Worm (Caenorhabditis elegans) whole organism, late embryonic: ENCODE results near the gene col-39.

ENCODE experiments used
- C08G9.2 ChIP-seq: sonication (generic microtip); optimal IDR thresholded peaks from 2 replicates; lab custom pipeline; 2016; ENCODE audit warnings: mild to moderate bottlenecking, missing genetic modification characterization, moderate library complexity, missing compliant biosample characterization
- C38D4.7 ChIP-seq: fragments of 200-800 bp; sonication (Bioruptor generic); optimal IDR thresholded peaks from 2 replicates; lab custom pipeline; 2018; ENCODE audit warnings: mild to moderate bottlenecking, missing genetic modification characterization, moderate library complexity, missing compliant biosample characterization
- F13H6.1 ChIP-seq: sonication (generic microtip); optimal IDR thresholded peaks from 2 replicates; lab custom pipeline; 2016; ENCODE audit warnings: missing genetic modification characterization, missing compliant biosample characterization
- K02D7.2 ChIP-seq: sonication (generic microtip); optimal IDR thresholded peaks from 2 replicates; lab custom pipeline; 2017; ENCODE audit warnings: mild to moderate bottlenecking, missing genetic modification characterization, missing compliant biosample characterization
- T23F11.4 ChIP-seq: fragments of 200-800 bp; sonication (Bioruptor generic); optimal IDR thresholded peaks from 2 replicates; lab custom pipeline; 2018; ENCODE audit warnings: mild to moderate bottlenecking, missing genetic modification characterization, missing compliant biosample characterization
- Y22D7AL.16 ChIP-seq: sonication (generic microtip); optimal IDR thresholded peaks from 2 replicates; lab custom pipeline; 2016; ENCODE audit warnings: missing genetic modification characterization, missing compliant biosample characterization
- ceh-2 ChIP-seq: sonication (generic microtip); optimal IDR thresholded peaks from 2 replicates; lab custom pipeline; 2016; ENCODE audit warnings: missing genotype, missing genetic modification characterization, missing compliant biosample characterization
- ceh-30 ChIP-seq: fragments of 150-350 bp; optimal IDR thresholded peaks from 2 replicates; lab custom pipeline; 2014; ENCODE audit warnings: missing biosample characterization, missing genetic modification characterization
- ceh-34 ChIP-seq: sonication (generic microtip); optimal IDR thresholded peaks from 2 replicates; lab custom pipeline; 2016; ENCODE audit warnings: mild to moderate bottlenecking, missing genetic modification characterization, missing compliant biosample characterization
- ceh-48 ChIP-seq: sonication (generic microtip); optimal IDR thresholded peaks from 2 replicates; lab custom pipeline; 2016; ENCODE audit warnings: missing genetic modification characterization, inconsistent platforms, missing compliant biosample characterization
- ceh-9 ChIP-seq: sonication (generic microtip); optimal IDR thresholded peaks from 2 replicates; lab custom pipeline; 2016; ENCODE audit warnings: mild to moderate bottlenecking, missing genetic modification characterization, inconsistent platforms, missing compliant biosample characterization
- che-1 ChIP-seq: sonication (generic microtip); optimal IDR thresholded peaks from 2 replicates; lab custom pipeline; 2016; ENCODE audit warnings: mild to moderate bottlenecking, missing genetic modification characterization, missing compliant biosample characterization
- dmd-4 ChIP-seq: sonication (generic microtip); optimal IDR thresholded peaks from 2 replicates; lab custom pipeline; 2016; ENCODE audit warnings: borderline replicate concordance, missing genetic modification characterization, missing compliant biosample characterization
- dve-1 ChIP-seq: sonication (generic microtip); optimal IDR thresholded peaks from 2 replicates; lab custom pipeline; 2017; ENCODE audit warnings: antibody characterized with exemption, mild to moderate bottlenecking, missing genetic modification characterization, missing compliant biosample characterization
- elt-4 ChIP-seq: sonication (generic microtip); optimal IDR thresholded peaks from 2 replicates; lab custom pipeline; 2016; ENCODE audit warnings: missing genetic modification characterization, missing compliant biosample characterization
- ets-4 ChIP-seq: sonication (generic microtip); optimal IDR thresholded peaks from 2 replicates; lab custom pipeline; 2016; ENCODE audit warnings: missing genetic modification characterization, missing compliant biosample characterization
- eyg-1 ChIP-seq: sonication (generic microtip); optimal IDR thresholded peaks from 2 replicates; lab custom pipeline; 2016; ENCODE audit warnings: missing genotype, missing genetic modification characterization, missing compliant biosample characterization
- hlh-6 ChIP-seq: sonication (generic microtip); optimal IDR thresholded peaks from 2 replicates; lab custom pipeline; 2016; ENCODE audit warnings: missing genotype, missing genetic modification characterization, missing compliant biosample characterization
- lim-6 ChIP-seq: sonication (generic microtip); optimal IDR thresholded peaks from 2 replicates; lab custom pipeline; 2016; ENCODE audit warnings: missing genetic modification characterization, missing compliant biosample characterization
- pag-3 ChIP-seq: sonication (generic microtip); optimal IDR thresholded peaks from 2 replicates; lab custom pipeline; 2016; ENCODE audit warnings: missing compliant biosample characterization, missing genetic modification characterization, borderline replicate concordance
- pat-9 ChIP-seq: fragments of 200-800 bp; sonication (Bioruptor generic); optimal IDR thresholded peaks from 2 replicates; lab custom pipeline; 2018; ENCODE audit warnings: mild to moderate bottlenecking, missing genetic modification characterization, moderate library complexity, missing compliant biosample characterization
- sox-2 ChIP-seq: fragments of 200-800 bp; sonication (Bioruptor generic); IDR thresholded peaks from 2 replicates; pipeline ENCODE4 v1.3.6; 2022; ENCODE audit warnings: missing genetic modification reagents, missing genetic modification characterization, missing compliant biosample characterization
- syd-9 ChIP-seq: sonication (generic microtip); optimal IDR thresholded peaks from 2 replicates; lab custom pipeline; 2016; ENCODE audit warnings: mild to moderate bottlenecking, missing genetic modification characterization, moderate library complexity, missing compliant biosample characterization
- tbx-2 ChIP-seq: sonication (generic microtip); optimal IDR thresholded peaks from 2 replicates; lab custom pipeline; 2016; ENCODE audit warnings: missing genetic modification characterization, missing compliant biosample characterization
- tbx-7 ChIP-seq: sonication (generic microtip); optimal IDR thresholded peaks from 2 replicates; lab custom pipeline; 2016; ENCODE audit warnings: missing genotype, missing genetic modification characterization, missing compliant biosample characterization
- unc-3 ChIP-seq, 2 experiments: fragments of 200-800 bp in 1 of 2; sonication (Bioruptor generic) in 1 of 2; sonication (generic microtip) in 1 of 2; conservative IDR thresholded peaks in 1 of 2; optimal IDR thresholded peaks in 1 of 2; 2 replicates each; pipeline versions ENCODE4 v1.3.6 to Lab custom; 2016 to 2022; ENCODE audit warnings: missing compliant biosample characterization in 2 of 2, missing genetic modification characterization in 2 of 2, missing genetic modification reagents in 1 of 2
- unc-42 ChIP-seq: sonication (generic microtip); optimal IDR thresholded peaks from 2 replicates; lab custom pipeline; 2016; ENCODE audit warnings: missing genotype, missing genetic modification characterization, missing compliant biosample characterization
- zip-5 ChIP-seq: sonication (generic microtip); optimal IDR thresholded peaks from 2 replicates; lab custom pipeline; 2016; ENCODE audit warnings: missing genetic modification characterization, missing compliant biosample characterization
- ztf-16 ChIP-seq: sonication (generic microtip); optimal IDR thresholded peaks from 2 replicates; lab custom pipeline; 2017; ENCODE audit warnings: missing genetic modification characterization, missing compliant biosample characterization

The col-39 gene

ce11 chrII:10696060-10696459 lies 8.7 kb upstream of the col-39 start:
- TF ChIP-seq che-1 (tag; lab: Kevin White, UChicago) (no peak), pat-9 (tag; lab: Kevin White, UChicago) (no peak), unc-42 (peak; percentile 77)

- TF ChIP-seq pag-3 (tag; lab: Kevin White, UChicago) (no peak), dmd-4 (no peak), Y22D7AL.16 (no peak), hlh-6 (tag; lab: Kevin White, UChicago) (peak; percentile 40), syd-9 (tag; lab: Kevin White, UChicago) (no peak)
These were observed 927 bp upstream of the col-39 start, which contains the start of gene col-79 for ce11 chrII:10703594-10704384. Gene col-79 (plus strand): TSS chrII:10703613.

- TF ChIP-seq C08G9.2 (tag; lab: Kevin White, UChicago) (peak; percentile 22), hlh-6 (tag; lab: Kevin White, UChicago) (peak; percentile 52), elt-4 (tag; lab: Kevin White, UChicago) (peak; percentile 50), zip-5 (no peak)
These were observed 756 bp downstream of the col-39 start for ce11 chrII:10705347-10705996.

ce11 chrII:10706038-10706437 lies 1.3 kb downstream of the col-39 start:
- TF ChIP-seq dve-1 (tag; lab: Kevin White, UChicago) (no peak), elt-4 (tag; lab: Kevin White, UChicago) (no peak), K02D7.2 (no peak), lim-6 (no peak), C38D4.7 (GFP tag; lab: Kevin White, UChicago) (no peak)

ce11 chrII:10706901-10707300 lies 2.2 kb downstream of the col-39 start, which contains the start of gene col-80:
Gene col-80 (plus strand): TSS chrII:10707201.
- no peak for TF ChIP-seq ceh-48 (tag; lab: Kevin White, UChicago)
- no peak for TF ChIP-seq ets-4 (tag; lab: Kevin White, UChicago)
- no peak for TF ChIP-seq K02D7.2
- TF ChIP-seq sox-2 (GFP tag; lab: Robert Waterston, UW): no peak
- no peak for TF ChIP-seq C38D4.7 (GFP tag; lab: Kevin White, UChicago)
- no peak for TF ChIP-seq ceh-34
- TF ChIP-seq elt-4 (tag; lab: Kevin White, UChicago): no peak
- no peak for TF ChIP-seq hlh-6 (tag; lab: Kevin White, UChicago)
- TF ChIP-seq T23F11.4: no peak
- no peak for TF ChIP-seq tbx-7 (tag; lab: Kevin White, UChicago)
- TF ChIP-seq ceh-2 (tag; lab: Kevin White, UChicago): no peak
- no peak for TF ChIP-seq eyg-1 (tag; lab: Kevin White, UChicago)
- TF ChIP-seq ceh-30 (tag; lab: Kevin White, UChicago): no peak
- TF ChIP-seq unc-3 (GFP tag; conservative IDR thresholded peaks at IDR 0.05; lab: Robert Waterston, UW): no peak
- no peak for TF ChIP-seq unc-3 (tag; optimal IDR thresholded peaks at IDR 0.05; lab: Kevin White, UChicago)
- TF ChIP-seq F13H6.1 (tag; lab: Kevin White, UChicago): no peak
- no peak for TF ChIP-seq tbx-2
- TF ChIP-seq ztf-16: no peak
- no peak for TF ChIP-seq ceh-9 (tag; lab: Kevin White, UChicago)
